Fruit fly (Drosophila melanogaster): ENCODE data around the gene CG7878.
A peak's percentile ranks its signal among the peaks of the same experiment; 100 is the strongest.

The CG7878 gene

dm6 chr3R:8153958-8154606, 31.6 kb downstream of the CG7878 start (continued):
- peak; percentile 53 for TF ChIP-seq topi (GFP tag; optimal IDR thresholded peaks at IDR 0.05)
- peak; percentile 51; the same call in 1 of the 3 replicates for TF ChIP-seq eg (GFP tag; IDR thresholded peaks at IDR 0.05)
- TF ChIP-seq OdsH (GFP tag; optimal IDR thresholded peaks at IDR 0.05), result peak; percentile 56
- peak; percentile 38 for TF ChIP-seq fd59A (GFP tag; optimal IDR thresholded peaks at IDR 0.05)
- TF ChIP-seq CG10669 (GFP tag; optimal IDR thresholded peaks at IDR 0.05), result peak; percentile 73
- no peak for TF ChIP-seq fd85E (GFP tag; optimal IDR thresholded peaks at IDR 0.05)
- TF ChIP-seq lz (GFP tag; optimal IDR thresholded peaks at IDR 0.05), result peak; percentile 41
- TF ChIP-seq CG3919 (GFP tag; optimal IDR thresholded peaks at IDR 0.05), result peak; percentile 75
- TF ChIP-seq CG31627 (GFP tag; optimal IDR thresholded peaks at IDR 0.05), result peak; percentile 28
- peak; percentile 61 for TF ChIP-seq spab (GFP tag; optimal IDR thresholded peaks at IDR 0.05)
- TF ChIP-seq Hr4 (GFP tag; optimal IDR thresholded peaks at IDR 0.05), result no peak
- peak; percentile 54 to 67 for TF ChIP-seq ss (GFP tag; optimal IDR thresholded peaks at IDR 0.05)
- TF ChIP-seq CG6792 (GFP tag; optimal IDR thresholded peaks at IDR 0.05), result peak; percentile 65
- TF ChIP-seq CG16779 (tag; optimal IDR thresholded peaks at IDR 0.05), result peak; percentile 14
- peak; percentile 41 for TF ChIP-seq net (GFP tag; optimal IDR thresholded peaks at IDR 0.05)
- peak; percentile 62 for TF ChIP-seq acj6 (GFP tag; optimal IDR thresholded peaks at IDR 0.05)
- peak; percentile 69 for TF ChIP-seq CG32006 (GFP tag; optimal IDR thresholded peaks at IDR 0.05)
- TF ChIP-seq Eip75B (GFP tag; optimal IDR thresholded peaks at IDR 0.05), result peak; percentile 34

DNA sequence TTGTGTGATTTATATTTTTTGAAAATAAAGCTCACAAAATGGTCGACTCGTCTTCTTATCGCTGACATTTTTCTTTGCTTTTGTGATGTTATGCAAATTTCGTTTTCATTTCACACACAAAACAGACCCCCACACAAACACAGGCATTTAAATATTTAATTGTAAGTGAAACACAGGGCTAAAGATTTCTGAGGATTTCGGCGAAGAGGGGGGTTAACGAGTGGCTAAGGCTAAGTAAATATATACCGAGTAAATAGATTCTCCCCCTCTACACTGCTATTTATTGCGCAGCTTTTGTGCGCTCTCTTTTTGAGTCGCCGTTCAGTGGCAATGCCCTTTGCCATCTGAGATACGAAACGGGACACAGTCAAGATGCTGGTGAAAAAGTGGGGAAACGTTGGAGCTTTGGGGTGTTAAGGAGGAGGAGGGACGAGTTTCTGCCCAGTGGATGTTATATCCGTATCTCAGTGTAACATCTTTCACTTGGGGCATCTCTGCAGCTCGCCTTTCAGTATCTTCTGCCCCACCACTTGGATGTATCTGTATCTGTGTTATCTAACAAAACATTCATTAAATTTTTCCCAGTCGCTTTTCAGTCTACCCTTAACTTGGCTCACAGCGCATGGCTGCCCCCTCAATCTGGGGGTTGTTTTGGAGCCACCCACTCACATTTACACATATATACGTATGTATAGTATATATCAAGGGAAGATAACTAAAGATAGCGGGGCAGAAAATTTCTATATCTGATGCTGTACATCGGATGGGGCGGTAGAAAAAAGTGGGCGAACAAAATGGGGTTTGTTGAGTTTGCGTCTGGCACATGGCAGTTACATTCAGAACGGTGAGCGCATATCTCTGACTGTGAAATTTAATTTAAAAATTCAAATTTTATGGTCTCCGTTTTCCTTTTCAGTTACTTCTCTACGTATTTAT, 33.5 kb downstream of the CG7878 start:
- no peak for TF ChIP-seq CG6792 (GFP tag; optimal IDR thresholded peaks at IDR 0.05)
- TF ChIP-seq fkh (GFP tag; optimal IDR thresholded peaks at IDR 0.05), result peak; percentile 54
- TF ChIP-seq esn (GFP tag; optimal IDR thresholded peaks at IDR 0.05), result no peak
- TF ChIP-seq spab (GFP tag; optimal IDR thresholded peaks at IDR 0.05), result no peak

dm6 chr3R:8157247-8157646, 34.7 kb downstream of the CG7878 start:
- TF ChIP-seq Hr4 (GFP tag; optimal IDR thresholded peaks at IDR 0.05), result no peak
- peak in 1 of 2 experiments; percentile 52 for TF ChIP-seq ss (GFP tag; optimal IDR thresholded peaks at IDR 0.05)
- TF ChIP-seq Eip78C (GFP tag), result peak; percentile 32
- no peak for TF ChIP-seq esn (GFP tag; optimal IDR thresholded peaks at IDR 0.05)

DNA sequence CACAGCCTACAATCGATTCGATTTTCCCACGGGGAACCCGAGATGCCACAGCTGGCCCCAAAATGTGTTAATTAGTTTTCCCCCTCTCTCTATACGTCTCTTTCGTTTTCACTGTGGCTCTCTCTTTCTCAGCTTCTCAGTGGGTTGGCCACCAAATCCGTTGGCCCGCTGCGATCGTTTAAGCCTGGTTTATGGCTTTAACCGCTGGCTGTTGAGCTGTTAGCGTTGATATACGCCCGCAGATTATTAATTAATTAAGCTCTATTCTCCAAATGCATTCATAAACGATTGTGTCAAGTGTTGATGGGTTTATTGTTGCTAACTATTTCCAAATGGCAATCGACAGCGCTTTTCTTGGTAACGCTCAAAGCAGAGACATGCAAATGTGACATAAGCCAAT, 35.8 kb downstream of the CG7878 start:
- TF ChIP-seq OdsH (GFP tag; optimal IDR thresholded peaks at IDR 0.05), result no peak
- no peak for TF ChIP-seq ss (GFP tag; optimal IDR thresholded peaks at IDR 0.05)
- TF ChIP-seq Hr4 (GFP tag; optimal IDR thresholded peaks at IDR 0.05), result no peak
- no peak for TF ChIP-seq Eip75B (GFP tag; optimal IDR thresholded peaks at IDR 0.05)
- TF ChIP-seq fkh (GFP tag; optimal IDR thresholded peaks at IDR 0.05), result no peak
- TF ChIP-seq CG6854 (GFP tag; optimal IDR thresholded peaks at IDR 0.05), result no peak
- TF ChIP-seq CG10669 (GFP tag; optimal IDR thresholded peaks at IDR 0.05), result no peak
- TF ChIP-seq Eip93F (GFP tag; optimal IDR thresholded peaks at IDR 0.05), result no peak
- no peak for TF ChIP-seq CG11762 (GFP tag; optimal IDR thresholded peaks at IDR 0.05; ENCODE audit: insufficient read depth)

dm6 chr3R:8160056-8161017, 37.8 kb downstream of the CG7878 start:
- TF ChIP-seq CG8119 (GFP tag; IDR thresholded peaks at IDR 0.05) (no peak), vri (GFP tag; optimal IDR thresholded peaks at IDR 0.05) (no peak), Eip78C (GFP tag) (no peak), CG11762 (GFP tag; optimal IDR thresholded peaks at IDR 0.05; ENCODE audit: insufficient read depth) (no peak), fkh (GFP tag; optimal IDR thresholded peaks at IDR 0.05) (no peak), cyc (GFP tag; optimal IDR thresholded peaks at IDR 0.05) (no peak), Eip75B (GFP tag; optimal IDR thresholded peaks at IDR 0.05) (no peak), CG15336 (GFP tag; IDR thresholded peaks at IDR 0.05) (no peak), CG6163 (GFP tag; IDR thresholded peaks at IDR 0.05) (no peak), topi (GFP tag; optimal IDR thresholded peaks at IDR 0.05) (no peak)
